Worm (Caenorhabditis elegans) whole organism, L1 larva: ENCODE results near the gene Y7A5A.8.

Experiments used
- C16A3.4 ChIP-seq: fragments of 150-350 bp; optimal IDR thresholded peaks from 2 replicates; lab custom pipeline; 2014; ENCODE audit warnings: missing biosample characterization, missing genetic modification characterization
- C34B4.2 ChIP-seq: sonication (generic microtip); optimal IDR thresholded peaks from 2 replicates; lab custom pipeline; 2017; ENCODE audit warnings: mild to moderate bottlenecking, missing genetic modification characterization, missing compliant biosample characterization
- Y116A8C.19 ChIP-seq: sonication (generic microtip); optimal IDR thresholded peaks from 2 replicates; lab custom pipeline; 2016; ENCODE audit warnings: missing compliant biosample characterization, missing genetic modification characterization, borderline replicate concordance
- aha-1 ChIP-seq: fragments of 150-350 bp; optimal IDR thresholded peaks from 2 replicates; lab custom pipeline; 2014; ENCODE audit warnings: missing biosample characterization, missing genetic modification characterization
- blmp-1 ChIP-seq: fragments of 150-350 bp; optimal IDR thresholded peaks from 2 replicates; lab custom pipeline; 2014; ENCODE audit warnings: missing biosample characterization, missing genetic modification characterization
- ceh-8 ChIP-seq: fragments of 200-800 bp; sonication (Bioruptor generic); optimal IDR thresholded peaks from 2 replicates; lab custom pipeline; 2018; ENCODE audit warnings: mild to moderate bottlenecking, missing genetic modification characterization, moderate library complexity, missing compliant biosample characterization
- ceh-88 ChIP-seq: fragments of 200-800 bp; sonication (Bioruptor generic); IDR thresholded peaks from 2 replicates; pipeline ENCODE4 v1.3.6; 2022; ENCODE audit warnings: missing genetic modification characterization, missing compliant biosample characterization
- ceh-90 ChIP-seq: sonication (generic microtip); optimal IDR thresholded peaks from 2 replicates; lab custom pipeline; 2016; ENCODE audit warnings: missing genetic modification characterization, missing compliant biosample characterization
- dpl-1 ChIP-seq, 3 experiments: fragments of 150-350 bp in 2 of 3; sonication (generic microtip) in 1 of 3; optimal IDR thresholded peaks; 2 replicates each; lab custom pipeline; 2014 to 2017; ENCODE audit warnings: missing biosample characterization in 3 of 3, missing genetic modification characterization in 3 of 3, missing genetic modification reagents in 3 of 3
- dsc-1 ChIP-seq: sonication (generic microtip); optimal IDR thresholded peaks from 2 replicates; lab custom pipeline; 2016; ENCODE audit warnings: mild to moderate bottlenecking, missing genetic modification characterization, missing compliant biosample characterization
- efl-1 ChIP-seq, 4 experiments: fragments of 150-350 bp; optimal IDR thresholded peaks in 3 of 4; peaks in 1 of 4; 1 replicate in 1 of 4; 2 replicates in 3 of 4; lab custom pipeline; 2014; ENCODE audit warnings: missing biosample characterization in 2 of 4, missing genetic modification characterization in 2 of 4, missing genetic modification reagents in 2 of 4
- efl-3 ChIP-seq: fragments of 200-800 bp; sonication (Bioruptor generic); optimal IDR thresholded peaks from 2 replicates; lab custom pipeline; 2018; ENCODE audit warnings: mild to moderate bottlenecking, missing genetic modification characterization, missing compliant biosample characterization
- egl-13 ChIP-seq: sonication (generic microtip); optimal IDR thresholded peaks from 2 replicates; lab custom pipeline; 2016; ENCODE audit warnings: missing genotype, missing genetic modification reagents, missing genetic modification characterization, missing compliant biosample characterization
- elt-2 ChIP-seq: sonication (generic microtip); optimal IDR thresholded peaks from 2 replicates; lab custom pipeline; 2016; ENCODE audit warnings: missing genetic modification characterization, mild to moderate bottlenecking, inconsistent platforms, missing compliant biosample characterization, missing genetic modification reagents
- elt-3 ChIP-seq, 6 experiments: fragments of 150-350 bp in 1 of 6; sonication (generic microtip); optimal IDR thresholded peaks; 2 replicates each; lab custom pipeline; 2017 to 2018; ENCODE audit warnings: missing biosample characterization in 6 of 6, missing genetic modification characterization in 6 of 6, inconsistent platforms in 1 of 6
- fkh-10 ChIP-seq: sonication (generic microtip); optimal IDR thresholded peaks from 2 replicates; lab custom pipeline; 2017; ENCODE audit warnings: missing biosample characterization, missing genetic modification reagents, missing genetic modification characterization
- fkh-4 ChIP-seq: sonication (generic microtip); optimal IDR thresholded peaks from 2 replicates; lab custom pipeline; 2016; ENCODE audit warnings: missing compliant biosample characterization, missing genetic modification characterization, borderline replicate concordance
- fkh-8 ChIP-seq: sonication (generic microtip); optimal IDR thresholded peaks from 2 replicates; lab custom pipeline; 2016; ENCODE audit warnings: mild to moderate bottlenecking, missing genetic modification characterization, missing compliant biosample characterization
- fos-1 ChIP-seq: fragments of 150-350 bp; optimal IDR thresholded peaks from 2 replicates; lab custom pipeline; 2014; ENCODE audit warnings: missing biosample characterization, missing genetic modification characterization
- grh-1 ChIP-seq: fragments of 200-800 bp; sonication (Bioruptor generic); IDR thresholded peaks from 2 replicates; pipeline ENCODE4 v1.3.6; 2022; ENCODE audit warnings: missing genetic modification reagents, missing genetic modification characterization, missing compliant biosample characterization
- lin-13 ChIP-seq: fragments of 150-350 bp; optimal IDR thresholded peaks from 2 replicates; lab custom pipeline; 2014; ENCODE audit warnings: missing biosample characterization, missing genetic modification reagents, missing genetic modification characterization
- lin-14 ChIP-seq: fragments of 200-800 bp; sonication (Bioruptor generic); optimal IDR thresholded peaks from 2 replicates; lab custom pipeline; 2018; ENCODE audit warnings: mild to moderate bottlenecking, missing genetic modification characterization, moderate library complexity, missing compliant biosample characterization
- lir-3 ChIP-seq: sonication (generic microtip); optimal IDR thresholded peaks from 2 replicates; lab custom pipeline; 2016; ENCODE audit warnings: mild to moderate bottlenecking, missing genetic modification characterization, moderate library complexity, missing compliant biosample characterization; ENCODE audit not compliant: poor library complexity
- lsy-2 ChIP-seq, 2 experiments: fragments of 150-350 bp; optimal IDR thresholded peaks; 2 replicates each; lab custom pipeline; 2014; ENCODE audit warnings: missing biosample characterization in 2 of 2, missing genetic modification characterization in 2 of 2
- mab-9 ChIP-seq: fragments of 200-800 bp; sonication (Bioruptor generic); IDR thresholded peaks from 2 replicates; pipeline ENCODE4 v1.3.6; 2022; ENCODE audit warnings: missing genetic modification reagents, missing genetic modification characterization, missing compliant biosample characterization
- mep-1 ChIP-seq: fragments of 150-350 bp; optimal IDR thresholded peaks from 2 replicates; lab custom pipeline; 2014; ENCODE audit warnings: missing biosample characterization, missing genetic modification characterization
- nhr-12 ChIP-seq: sonication (generic microtip); optimal IDR thresholded peaks from 2 replicates; lab custom pipeline; 2017; ENCODE audit warnings: missing biosample characterization, missing genetic modification characterization
- nhr-28 ChIP-seq: fragments of 150-350 bp; optimal IDR thresholded peaks from 2 replicates; lab custom pipeline; 2014; ENCODE audit warnings: missing biosample characterization, missing genetic modification characterization
- nhr-47 ChIP-seq: sonication (generic microtip); optimal IDR thresholded peaks from 2 replicates; lab custom pipeline; 2016; ENCODE audit warnings: mild to moderate bottlenecking, missing genetic modification characterization, moderate library complexity, missing compliant biosample characterization
- nhr-84 ChIP-seq: sonication (generic microtip); optimal IDR thresholded peaks from 2 replicates; lab custom pipeline; 2017; ENCODE audit warnings: missing biosample characterization, missing genetic modification characterization
- nhr-85 ChIP-seq: sonication (generic microtip); peaks from one replicate; lab custom pipeline; 2016; ENCODE audit warnings: missing genetic modification characterization, inconsistent platforms, missing compliant biosample characterization
- nhr-90 ChIP-seq: sonication (generic microtip); optimal IDR thresholded peaks from 2 replicates; lab custom pipeline; 2016; ENCODE audit warnings: mild to moderate bottlenecking, missing genetic modification characterization, missing compliant biosample characterization; ENCODE audit not compliant: poor library complexity
- pag-3 ChIP-seq: sonication (generic microtip); optimal IDR thresholded peaks from 2 replicates; lab custom pipeline; 2017; ENCODE audit warnings: missing genetic modification characterization, mild to moderate bottlenecking, missing compliant biosample characterization, antibody characterized with exemption, borderline replicate concordance; ENCODE audit not compliant: insufficient read depth
- pqm-1 ChIP-seq: sonication (generic microtip); optimal IDR thresholded peaks from 3 replicates; lab custom pipeline; 2017; ENCODE audit warnings: missing biosample characterization, missing genetic modification characterization
- rnt-1 ChIP-seq: sonication (generic microtip); optimal IDR thresholded peaks from 2 replicates; lab custom pipeline; 2016; ENCODE audit warnings: mild to moderate bottlenecking, missing genetic modification characterization, moderate library complexity, missing compliant biosample characterization
- skn-1 ChIP-seq: fragments of 150-350 bp; optimal IDR thresholded peaks from 2 replicates; lab custom pipeline; 2014; ENCODE audit warnings: missing biosample characterization, missing genetic modification characterization
- snpc-4 ChIP-seq: fragments of 150-350 bp; optimal IDR thresholded peaks from 2 replicates; lab custom pipeline; 2014; ENCODE audit warnings: missing biosample characterization, missing genetic modification characterization
- sox-4 ChIP-seq: sonication (generic microtip); optimal IDR thresholded peaks from 2 replicates; lab custom pipeline; 2016; ENCODE audit warnings: missing genetic modification characterization, missing compliant biosample characterization
- sptf-1 ChIP-seq: fragments of 150-350 bp; optimal IDR thresholded peaks from 2 replicates; lab custom pipeline; 2014; ENCODE audit warnings: missing biosample characterization, missing genetic modification characterization
- sup-37 ChIP-seq: fragments of 200-800 bp; sonication (Bioruptor generic); optimal IDR thresholded peaks from 2 replicates; lab custom pipeline; 2018; ENCODE audit warnings: mild to moderate bottlenecking, missing genetic modification characterization, missing compliant biosample characterization
- tbx-2 ChIP-seq: sonication (generic microtip); optimal IDR thresholded peaks from 2 replicates; lab custom pipeline; 2016; ENCODE audit warnings: missing genetic modification characterization, missing compliant biosample characterization
- tlp-1 ChIP-seq: fragments of 150-350 bp; optimal IDR thresholded peaks from 2 replicates; lab custom pipeline; 2014; ENCODE audit warnings: missing biosample characterization, missing genetic modification characterization
- unc-130 ChIP-seq: fragments of 150-350 bp; optimal IDR thresholded peaks from 2 replicates; lab custom pipeline; 2017; ENCODE audit warnings: missing biosample characterization, missing genetic modification characterization, inconsistent platforms
- unc-30 ChIP-seq: sonication (generic microtip); optimal IDR thresholded peaks from 2 replicates; lab custom pipeline; 2017; ENCODE audit warnings: missing biosample characterization, missing genetic modification characterization
- unc-98 ChIP-seq: fragments of 200-800 bp; sonication (Bioruptor generic); IDR thresholded peaks from 2 replicates; pipeline ENCODE4 v1.3.6; 2022; ENCODE audit warnings: missing genetic modification characterization, missing compliant biosample characterization
- xbp-1 ChIP-seq: sonication (generic microtip); optimal IDR thresholded peaks from 2 replicates; lab custom pipeline; 2016; ENCODE audit warnings: missing genetic modification characterization, missing compliant biosample characterization
- zag-1 ChIP-seq: fragments of 150-350 bp; optimal IDR thresholded peaks from 2 replicates; lab custom pipeline; 2014; ENCODE audit warnings: missing biosample characterization, missing genetic modification characterization
- ztf-11 ChIP-seq, 2 experiments: sonication (generic microtip); optimal IDR thresholded peaks; 2 replicates each; lab custom pipeline; 2016 to 2017; ENCODE audit warnings: missing genetic modification characterization in 2 of 2, missing biosample characterization in 1 of 2, missing compliant biosample characterization in 1 of 2

The Y7A5A.8 gene

DNA sequence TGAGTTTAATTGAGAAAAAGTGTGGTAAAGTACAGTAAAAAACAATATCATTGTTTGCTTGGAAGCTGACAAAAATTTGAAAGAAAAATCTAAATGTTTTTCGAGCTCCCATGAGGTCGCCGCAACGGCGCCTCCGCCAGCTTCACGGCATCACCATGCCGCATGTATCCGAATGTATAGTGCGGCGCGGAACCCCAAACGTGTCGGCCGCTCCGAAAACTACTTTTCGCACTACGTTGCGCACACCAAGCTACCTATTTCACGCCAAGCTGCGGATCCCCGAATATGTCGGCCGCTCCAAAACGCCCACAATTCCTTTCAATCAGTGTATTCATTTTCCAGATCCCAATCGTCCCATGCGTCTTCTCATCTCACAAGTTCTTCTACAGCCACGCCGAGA is 28.7 kb downstream of the Y7A5A.8 start:
- no peak for TF ChIP-seq mep-1 (tag; lab: Kevin White, UChicago)
- TF ChIP-seq ceh-90 (tag; lab: Kevin White, UChicago): no peak
- TF ChIP-seq C16A3.4 (tag; lab: Kevin White, UChicago): no peak
- no peak for TF ChIP-seq nhr-12 (tag; lab: Kevin White, UChicago)
- TF ChIP-seq rnt-1: no peak
- TF ChIP-seq sup-37: no peak
- no peak for TF ChIP-seq efl-1 (optimal IDR thresholded peaks at IDR 0.05; lab: Kevin White, UChicago)
- TF ChIP-seq efl-1 (GFP tag; optimal IDR thresholded peaks at IDR 0.05 in 1 of 2; lab: Kevin White, UChicago): peak in 1 of 2 experiments; percentile 66
- TF ChIP-seq fkh-10 (GFP tag; lab: Kevin White, UChicago): no peak
- no peak for TF ChIP-seq pag-3
- no peak for TF ChIP-seq elt-3 (tag; optimal IDR thresholded peaks at IDR 0.05; lab: Kevin White, UChicago)
- no peak for TF ChIP-seq dsc-1 (tag; lab: Kevin White, UChicago)
- no peak for TF ChIP-seq efl-3
- no peak for TF ChIP-seq lsy-2 (tag; optimal IDR thresholded peaks at IDR 0.05; lab: Kevin White, UChicago)
- no peak for TF ChIP-seq skn-1 (tag; lab: Kevin White, UChicago)
- no peak for TF ChIP-seq fkh-4 (tag; lab: Kevin White, UChicago)
- no peak for TF ChIP-seq unc-98 (GFP tag; lab: Robert Waterston, UW)
- TF ChIP-seq nhr-85 (tag; lab: Kevin White, UChicago): peak; percentile 7
- no peak for TF ChIP-seq blmp-1 (tag; lab: Kevin White, UChicago)
- TF ChIP-seq zag-1 (tag; lab: Kevin White, UChicago): no peak
- no peak for TF ChIP-seq mab-9 (GFP tag; lab: Robert Waterston, UW)
- TF ChIP-seq nhr-28 (tag; lab: Kevin White, UChicago): no peak
- TF ChIP-seq snpc-4 (tag; lab: Kevin White, UChicago): peak; percentile 69
- no peak for TF ChIP-seq egl-13 (tag; lab: Kevin White, UChicago)
- TF ChIP-seq ceh-88 (GFP tag; lab: Robert Waterston, UW): no peak
- no peak for TF ChIP-seq ztf-11 (tag; optimal IDR thresholded peaks at IDR 0.05; lab: Kevin White, UChicago)

DNA sequence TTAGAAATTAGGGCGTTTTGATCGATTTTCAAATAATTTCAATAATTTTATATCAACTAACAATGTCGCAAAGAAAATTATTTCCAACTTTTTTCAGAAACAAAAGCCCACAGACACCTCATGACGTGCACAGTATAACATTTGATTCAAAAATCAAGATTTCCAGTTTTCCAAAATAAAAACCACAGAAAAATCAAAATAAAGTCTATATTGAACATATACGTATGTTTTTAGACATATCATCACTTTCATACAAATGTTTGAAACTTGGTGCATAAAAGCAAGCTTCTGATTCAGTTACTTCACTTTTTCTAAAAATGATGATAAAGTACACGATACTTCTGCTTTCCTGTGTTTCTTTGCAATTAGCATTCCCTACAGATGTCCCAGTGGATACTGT is 34.6 kb downstream of the Y7A5A.8 start, which contains the start of gene F53H4.2:
Gene F53H4.2, plus strand, starts transcription at position 301 of the 400 bp plus-strand sequence.
- TF ChIP-seq snpc-4 (tag; lab: Kevin White, UChicago) (no peak), unc-98 (GFP tag; lab: Robert Waterston, UW) (no peak), lir-3 (tag; lab: Kevin White, UChicago) (no peak), nhr-84 (tag; lab: Kevin White, UChicago) (no peak), C16A3.4 (tag; lab: Kevin White, UChicago) (no peak), sptf-1 (no peak), grh-1 (GFP tag; lab: Robert Waterston, UW) (no peak), elt-2 (no peak), xbp-1 (tag; lab: Kevin White, UChicago) (no peak), blmp-1 (tag; lab: Kevin White, UChicago) (no peak), aha-1 (no peak), tbx-2 (tag; lab: Kevin White, UChicago) (no peak), lin-14 (GFP tag; lab: Kevin White, UChicago) (no peak), unc-30 (tag; lab: Kevin White, UChicago) (no peak), Y116A8C.19 (tag; lab: Kevin White, UChicago) (no peak), unc-130 (tag; lab: Kevin White, UChicago) (no peak), nhr-90 (tag; lab: Kevin White, UChicago) (no peak), fos-1 (no peak), ztf-11 (tag; optimal IDR thresholded peaks at IDR 0.05; lab: Kevin White, UChicago) (no peak)
- TF ChIP-seq, all 84 proteins: peak for 0

ce11 chrX:15860556-15861008 is 38.3 kb downstream of the Y7A5A.8 start, which contains the start of gene F53H4.6:
TSS of gene F53H4.6 (minus strand) at chrX:15860606.
- TF ChIP-seq rnt-1 (peak; percentile 42), ceh-88 (GFP tag; lab: Robert Waterston, UW) (peak; percentile 78), egl-13 (tag; lab: Kevin White, UChicago) (no peak), nhr-47 (tag; lab: Kevin White, UChicago) (peak; percentile 69), zag-1 (tag; lab: Kevin White, UChicago) (no peak), mab-9 (GFP tag; lab: Robert Waterston, UW) (peak; percentile 81), nhr-84 (tag; lab: Kevin White, UChicago) (no peak), pqm-1 (tag; lab: Kevin White, UChicago) (no peak), dpl-1 (GFP tag; optimal IDR thresholded peaks at IDR 0.05; lab: Kevin White, UChicago) (peak; percentile 22 to 62 (median 23)), ceh-8 (no peak), sox-4 (tag; lab: Kevin White, UChicago) (no peak), ztf-11 (tag; optimal IDR thresholded peaks at IDR 0.05; lab: Kevin White, UChicago) (no peak), grh-1 (GFP tag; lab: Robert Waterston, UW) (peak; percentile 58), fkh-8 (peak; percentile 46), lin-13 (GFP tag; lab: Kevin White, UChicago) (no peak), tlp-1 (tag; lab: Kevin White, UChicago) (no peak), elt-2 (no peak), C34B4.2 (tag; lab: Kevin White, UChicago) (no peak)
